Fruit fly (Drosophila melanogaster): Measurements from ENCODE around the gene CheB38c.

CheB38c gene

DNA sequence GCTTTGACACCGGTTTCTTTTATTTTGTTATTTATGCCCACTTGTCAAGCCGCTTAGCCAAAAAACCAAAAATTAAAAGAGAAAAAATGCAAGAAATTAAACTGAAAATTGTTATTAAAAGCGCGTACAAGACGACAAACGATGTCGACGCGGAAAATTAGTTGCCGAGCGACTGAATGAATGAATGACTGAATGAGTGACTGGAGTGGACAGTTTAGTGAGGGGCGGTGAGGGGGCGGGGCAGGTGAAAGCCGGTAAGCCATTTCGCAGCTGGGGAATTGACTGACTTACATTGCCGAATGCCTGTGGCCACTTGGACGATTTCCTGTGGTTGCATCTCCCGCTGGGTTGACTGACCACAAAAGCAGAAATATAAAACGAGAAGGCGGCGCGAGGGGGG, 14.0 kb downstream of the CheB38c start:
- no peak for TF ChIP-seq dsf (GFP tag; optimal IDR thresholded peaks at IDR 0.05; ENCODE audit: borderline replicate concordance)
- TF ChIP-seq usp (GFP tag; optimal IDR thresholded peaks at IDR 0.05), result no peak
- TF ChIP-seq sv (GFP tag; optimal IDR thresholded peaks at IDR 0.05), result no peak
- no peak for TF ChIP-seq Hr78 (GFP tag; optimal IDR thresholded peaks at IDR 0.05)
- TF ChIP-seq brk (GFP tag; optimal IDR thresholded peaks at IDR 0.05), result no peak
- no peak for TF ChIP-seq br (GFP tag; optimal IDR thresholded peaks at IDR 0.05)
- TF ChIP-seq Abd-B (GFP tag; optimal IDR thresholded peaks at IDR 0.05), result no peak
- no peak for TF ChIP-seq GATAd (GFP tag; optimal IDR thresholded peaks at IDR 0.05)
- TF ChIP-seq lola (GFP tag; optimal IDR thresholded peaks at IDR 0.05), result no peak

dm6 chr2L:20805624-20806339, 14.9 kb downstream of the CheB38c start:
- TF ChIP-seq Dif (GFP tag; optimal IDR thresholded peaks at IDR 0.05; ENCODE audit: partially characterized antibody) (no peak), fru (GFP tag; optimal IDR thresholded peaks at IDR 0.05) (peak; percentile 75), ey (GFP tag; optimal IDR thresholded peaks at IDR 0.05) (peak; percentile 55), Hr78 (GFP tag; optimal IDR thresholded peaks at IDR 0.05) (no peak), CG9705 (GFP tag; optimal IDR thresholded peaks at IDR 0.05) (no peak), psq (GFP tag; optimal IDR thresholded peaks at IDR 0.05) (peak; percentile 71), dl (GFP tag; optimal IDR thresholded peaks at IDR 0.05; ENCODE audit: insufficient read depth in 1 of 2, partially characterized antibody in 2 of 2) (no peak), sage (GFP tag; optimal IDR thresholded peaks at IDR 0.05) (peak; percentile 21), jim (GFP tag; optimal IDR thresholded peaks at IDR 0.05) (no peak), pan (optimal IDR thresholded peaks at IDR 0.05) (no peak), Dfd (GFP tag; optimal IDR thresholded peaks at IDR 0.05) (no peak), brk (GFP tag; optimal IDR thresholded peaks at IDR 0.05) (peak; percentile 49), Vsx2 (GFP tag; optimal IDR thresholded peaks at IDR 0.05; ENCODE audit: partially characterized antibody) (no peak), woc (GFP tag; optimal IDR thresholded peaks at IDR 0.05) (peak; percentile 21), Sp1 (GFP tag; optimal IDR thresholded peaks at IDR 0.05) (peak; percentile 15), HLH106 (tag; optimal IDR thresholded peaks at IDR 0.05) (peak; percentile 61), Myc (optimal IDR thresholded peaks at IDR 0.05) (no peak), Abd-B (GFP tag; optimal IDR thresholded peaks at IDR 0.05) (no peak), br (GFP tag; optimal IDR thresholded peaks at IDR 0.05) (peak; percentile 52), dsf (GFP tag; optimal IDR thresholded peaks at IDR 0.05; ENCODE audit: borderline replicate concordance) (no peak), sv (GFP tag; optimal IDR thresholded peaks at IDR 0.05) (peak; percentile 94), Jra (GFP tag; optimal IDR thresholded peaks at IDR 0.05) (no peak), rgr (GFP tag; optimal IDR thresholded peaks at IDR 0.05) (peak; percentile 83), N (GFP tag; optimal IDR thresholded peaks at IDR 0.05) (no peak), Hr83 (GFP tag; optimal IDR thresholded peaks at IDR 0.05; ENCODE audit: poor library complexity, severe bottlenecking) (no peak), GATAd (GFP tag; optimal IDR thresholded peaks at IDR 0.05) (no peak), usp (GFP tag; optimal IDR thresholded peaks at IDR 0.05) (no peak), lola (GFP tag; optimal IDR thresholded peaks at IDR 0.05) (no peak), Hnf4 (GFP tag; optimal IDR thresholded peaks at IDR 0.05) (peak; percentile 60), Rel (GFP tag; optimal IDR thresholded peaks at IDR 0.05) (peak; percentile 40), Rel (tag; optimal IDR thresholded peaks at IDR 0.05) (peak; percentile 6), CrebA (GFP tag; optimal IDR thresholded peaks at IDR 0.05; ENCODE audit: borderline replicate concordance) (no peak), tai (GFP tag; optimal IDR thresholded peaks at IDR 0.05) (no peak), Mio (GFP tag; optimal IDR thresholded peaks at IDR 0.05) (no peak), h (GFP tag; optimal IDR thresholded peaks at IDR 0.05) (peak; percentile 82), foxo (GFP tag; optimal IDR thresholded peaks at IDR 0.05) (peak in 1 of 2 experiments; percentile 75), CG32264 (GFP tag; optimal IDR thresholded peaks at IDR 0.05) (no peak), dmrt93B (GFP tag; optimal IDR thresholded peaks at IDR 0.05) (peak; percentile 41), OdsH (GFP tag; optimal IDR thresholded peaks at IDR 0.05) (peak; percentile 77)

Measured in whole organism, wandering third instar larva.